Fruit fly (Drosophila melanogaster) whole organism, embryonic: Measurements from ENCODE around the gene CG14511.

ENCODE experiments used
- Bgb ChIP-seq: fragments of 200-800 bp; sonication (Bioruptor generic); IDR thresholded peaks from 2 replicates; pipeline ENCODE4 v1.3.6; 2022; ENCODE audit warnings: missing biosample characterization, missing genetic modification characterization; ENCODE audit not compliant: partially characterized antibody
- CG10543 ChIP-seq: fragments of 200-800 bp; sonication (Bioruptor generic); optimal IDR thresholded peaks from 3 replicates; lab custom pipeline; 2017; ENCODE audit warnings: missing biosample characterization, mild to moderate bottlenecking, missing genetic modification characterization, moderate library complexity
- CG11696 ChIP-seq: fragments of 200-800 bp; sonication (Bioruptor generic); IDR thresholded peaks from 2 replicates; pipeline ENCODE4 v1.3.6; 2022; ENCODE audit warnings: missing biosample characterization, missing genetic modification characterization
- CG12769 ChIP-seq: fragments of 200-800 bp; sonication (Bioruptor generic); optimal IDR thresholded peaks from 2 replicates; lab custom pipeline; 2019; ENCODE audit warnings: missing biosample characterization, mild to moderate bottlenecking, missing genetic modification characterization, moderate library complexity
- CG13624 ChIP-seq: fragments of 200-800 bp; sonication (Bioruptor generic); optimal IDR thresholded peaks from 2 replicates; lab custom pipeline; 2016; ENCODE audit warnings: missing biosample characterization, missing genetic modification characterization
- CG15514 ChIP-seq: fragments of 200-800 bp; sonication (Bioruptor generic); optimal IDR thresholded peaks from 3 replicates; lab custom pipeline; 2017; ENCODE audit warnings: missing biosample characterization, missing genetic modification characterization, mild to moderate bottlenecking, moderate library complexity, missing genetic modification reagents
- CG16813 ChIP-seq: fragments of 200-800 bp; sonication (Bioruptor generic); IDR thresholded peaks from 3 replicates; pipeline ENCODE4 v1.3.6; 2022; ENCODE audit warnings: missing biosample characterization, missing genetic modification characterization; ENCODE audit not compliant: partially characterized antibody
- CG17359 ChIP-seq: fragments of 200-800 bp; sonication (Bioruptor generic); optimal IDR thresholded peaks from 3 replicates; lab custom pipeline; 2018; ENCODE audit warnings: missing biosample characterization, mild to moderate bottlenecking, missing genetic modification characterization, moderate library complexity
- CG18011 ChIP-seq: fragments of 200-800 bp; sonication (Bioruptor generic); optimal IDR thresholded peaks from 2 replicates; lab custom pipeline; 2017; ENCODE audit warnings: missing biosample characterization, missing genetic modification characterization, mild to moderate bottlenecking, moderate library complexity, missing genotype
- CG18599 ChIP-seq: fragments of 200-800 bp; sonication (Bioruptor generic); optimal IDR thresholded peaks from 3 replicates; lab custom pipeline; 2017; ENCODE audit warnings: missing biosample characterization, missing genetic modification characterization, mild to moderate bottlenecking, moderate library complexity, missing genetic modification reagents
- CG18764 ChIP-seq: fragments of 200-800 bp; sonication (Bioruptor generic); optimal IDR thresholded peaks from 3 replicates; lab custom pipeline; 2016; ENCODE audit warnings: missing biosample characterization, missing genetic modification characterization
- CG34376 ChIP-seq: fragments of 200-800 bp; sonication (Bioruptor generic); optimal IDR thresholded peaks from 2 replicates; lab custom pipeline; 2018; ENCODE audit warnings: missing biosample characterization, mild to moderate bottlenecking, missing genetic modification characterization
- CG7372 ChIP-seq: fragments of 200-800 bp; sonication (Bioruptor generic); IDR thresholded peaks from 2 replicates; pipeline ENCODE4 v1.3.6; 2022; ENCODE audit warnings: missing biosample characterization, missing genetic modification characterization
- CG9437 ChIP-seq: fragments of 200-800 bp; sonication (Bioruptor generic); optimal IDR thresholded peaks from 2 replicates; lab custom pipeline; 2018; ENCODE audit warnings: missing biosample characterization, mild to moderate bottlenecking, missing genetic modification characterization
- CHES-1-like ChIP-seq: fragments of 200-800 bp; sonication (Bioruptor generic); optimal IDR thresholded peaks from 2 replicates; lab custom pipeline; 2016; ENCODE audit warnings: missing biosample characterization, missing genetic modification characterization
- D19B ChIP-seq: fragments of 200-800 bp; sonication (Bioruptor generic); optimal IDR thresholded peaks from 2 replicates; lab custom pipeline; 2017; ENCODE audit warnings: missing biosample characterization, mild to moderate bottlenecking, missing genetic modification characterization
- Doc3 ChIP-seq: fragments of 200-800 bp; sonication (Bioruptor generic); IDR thresholded peaks from 3 replicates; pipeline ENCODE4 v1.3.6; 2022; ENCODE audit warnings: missing biosample characterization, missing genetic modification characterization; ENCODE audit not compliant: partially characterized antibody
- Elba2 ChIP-seq: fragments of 200-800 bp; sonication (Bioruptor generic); optimal IDR thresholded peaks from 3 replicates; lab custom pipeline; 2016; ENCODE audit warnings: missing biosample characterization, missing genetic modification characterization
- Fer1 ChIP-seq: fragments of 200-800 bp; sonication (Bioruptor generic); optimal IDR thresholded peaks from 2 replicates; lab custom pipeline; 2017; ENCODE audit warnings: missing biosample characterization, mild to moderate bottlenecking, missing genetic modification characterization
- Gsc ChIP-seq: fragments of 200-800 bp; sonication (Bioruptor generic); IDR thresholded peaks from 2 replicates; pipeline ENCODE4 v1.3.6; 2022; ENCODE audit warnings: missing biosample characterization, missing genetic modification characterization
- HLH4C ChIP-seq: fragments of 200-800 bp; sonication (Bioruptor generic); IDR thresholded peaks from 3 replicates; pipeline ENCODE4 v1.3.6; 2022; ENCODE audit warnings: missing biosample characterization, missing genetic modification characterization; ENCODE audit not compliant: partially characterized antibody
- Hey ChIP-seq: fragments of 200-800 bp; sonication (Bioruptor generic); optimal IDR thresholded peaks from 3 replicates; lab custom pipeline; 2018; ENCODE audit warnings: missing biosample characterization, mild to moderate bottlenecking, missing genetic modification characterization
- HmgZ ChIP-seq: fragments of 200-800 bp; sonication (Bioruptor generic); optimal IDR thresholded peaks from 2 replicates; lab custom pipeline; 2018; ENCODE audit warnings: missing biosample characterization, mild to moderate bottlenecking, missing genetic modification characterization
- Jarid2 ChIP-seq: fragments of 200-800 bp; sonication (Bioruptor generic); optimal IDR thresholded peaks from 3 replicates; lab custom pipeline; 2017; ENCODE audit warnings: mild to moderate bottlenecking, missing biosample characterization, missing genetic modification reagents, missing genetic modification characterization
- Lhr ChIP-seq: fragments of 200-800 bp; sonication (Bioruptor generic); optimal IDR thresholded peaks from 3 replicates; lab custom pipeline; 2017; ENCODE audit warnings: mild to moderate bottlenecking, missing biosample characterization, missing genetic modification reagents, missing genetic modification characterization
- Oaz ChIP-seq: fragments of 200-800 bp; sonication (Bioruptor generic); IDR thresholded peaks from 2 replicates; pipeline ENCODE4 v1.3.6; 2022; ENCODE audit warnings: missing biosample characterization, missing genetic modification characterization
- Vsx1 ChIP-seq: fragments of 200-800 bp; sonication (Bioruptor generic); optimal IDR thresholded peaks from 2 replicates; lab custom pipeline; 2017; ENCODE audit warnings: missing biosample characterization, mild to moderate bottlenecking, missing genetic modification characterization, missing genetic modification reagents
- aop ChIP-seq: fragments of 200-800 bp; sonication (Bioruptor generic); IDR thresholded peaks from 2 replicates; pipeline ENCODE4 v1.3.6; 2022; ENCODE audit warnings: missing biosample characterization, missing genetic modification characterization
- exex ChIP-seq: fragments of 200-800 bp; sonication (Bioruptor generic); optimal IDR thresholded peaks from 4 replicates; lab custom pipeline; 2018; ENCODE audit warnings: missing biosample characterization, mild to moderate bottlenecking, missing genetic modification characterization, moderate library complexity
- fru ChIP-seq: fragments of >200 bp; optimal IDR thresholded peaks from 2 replicates; lab custom pipeline; 2017
- gcm ChIP-seq: fragments of 200-800 bp; sonication (Bioruptor generic); optimal IDR thresholded peaks from 2 replicates; lab custom pipeline; 2019; ENCODE audit warnings: missing biosample characterization, mild to moderate bottlenecking, missing genetic modification characterization, moderate library complexity
- grau ChIP-seq: fragments of 200-800 bp; optimal IDR thresholded peaks from 3 replicates; lab custom pipeline; 2019; ENCODE audit warnings: missing biosample characterization, mild to moderate bottlenecking, missing genetic modification characterization, moderate library complexity
- ham ChIP-seq: fragments of 200-800 bp; sonication (Bioruptor generic); IDR thresholded peaks from 2 replicates; pipeline ENCODE4 v1.3.6; 2022; ENCODE audit warnings: missing biosample characterization, missing genetic modification characterization
- kni ChIP-seq: fragments of 200-800 bp; sonication (Bioruptor generic); optimal IDR thresholded peaks from 3 replicates; lab custom pipeline; 2017; ENCODE audit warnings: mild to moderate bottlenecking, missing biosample characterization, missing genetic modification reagents, missing genetic modification characterization
- lab ChIP-seq: fragments of 200-800 bp; sonication (Bioruptor generic); optimal IDR thresholded peaks from 3 replicates; lab custom pipeline; 2017; ENCODE audit warnings: missing biosample characterization, missing genetic modification characterization, mild to moderate bottlenecking, moderate library complexity, missing genetic modification reagents
- lola ChIP-seq, 3 experiments: fragments of >200 bp in 2 of 3; fragments of 200-800 bp in 1 of 3; sonication (Bioruptor generic) in 1 of 3; optimal IDR thresholded peaks; 2 replicates each; lab custom pipeline; 2017 to 2019; ENCODE audit warnings: missing biosample characterization in 3 of 3, missing genetic modification characterization in 3 of 3, mild to moderate bottlenecking in 1 of 3, moderate library complexity in 1 of 3
- luna ChIP-seq: fragments of 200-800 bp; sonication (Bioruptor generic); optimal IDR thresholded peaks from 2 replicates; lab custom pipeline; 2016; ENCODE audit warnings: missing biosample characterization, missing genetic modification characterization
- mirr ChIP-seq: fragments of 200-800 bp; sonication (Bioruptor generic); optimal IDR thresholded peaks from 3 replicates; lab custom pipeline; 2018; ENCODE audit warnings: missing biosample characterization, mild to moderate bottlenecking, missing genetic modification characterization
- nerfin-1 ChIP-seq: fragments of 200-800 bp; sonication (Bioruptor generic); optimal IDR thresholded peaks from 3 replicates; lab custom pipeline; 2019; ENCODE audit warnings: missing biosample characterization, mild to moderate bottlenecking, missing genetic modification characterization, moderate library complexity
- otp ChIP-seq: fragments of 200-800 bp; sonication (Bioruptor generic); IDR thresholded peaks from 3 replicates; pipeline ENCODE4, ENCODE4 v1.3.6; 2022; ENCODE audit warnings: missing biosample characterization, missing genetic modification characterization
- pb ChIP-seq: fragments of 200-800 bp; sonication (Bioruptor generic); optimal IDR thresholded peaks from 3 replicates; lab custom pipeline; 2016; ENCODE audit warnings: missing biosample characterization, missing genetic modification characterization
- sens-2 ChIP-seq: fragments of 200-800 bp; sonication (Bioruptor generic); IDR thresholded peaks from 2 replicates; pipeline ENCODE4 v1.3.6; 2022; ENCODE audit warnings: missing biosample characterization, missing genetic modification characterization
- slp2 ChIP-seq: fragments of 200-800 bp; sonication (Bioruptor generic); optimal IDR thresholded peaks from 2 replicates; lab custom pipeline; 2016; ENCODE audit warnings: missing biosample characterization, missing genetic modification characterization
- sug ChIP-seq: fragments of 200-800 bp; optimal IDR thresholded peaks from 2 replicates; lab custom pipeline; 2019; ENCODE audit warnings: missing biosample characterization, mild to moderate bottlenecking, missing genetic modification characterization, moderate library complexity
- unc-4 ChIP-seq: fragments of 200-800 bp; sonication (Bioruptor generic); IDR thresholded peaks from 2 replicates; pipeline ENCODE4 v1.3.6; 2022; ENCODE audit warnings: missing biosample characterization, missing genetic modification characterization; ENCODE audit not compliant: partially characterized antibody
- vnd ChIP-seq: fragments of 200-800 bp; sonication (Bioruptor generic); IDR thresholded peaks from 3 replicates; pipeline ENCODE4 v1.3.6; 2022; ENCODE audit warnings: missing biosample characterization, missing genetic modification characterization; ENCODE audit not compliant: partially characterized antibody

CG14511 gene

DNA sequence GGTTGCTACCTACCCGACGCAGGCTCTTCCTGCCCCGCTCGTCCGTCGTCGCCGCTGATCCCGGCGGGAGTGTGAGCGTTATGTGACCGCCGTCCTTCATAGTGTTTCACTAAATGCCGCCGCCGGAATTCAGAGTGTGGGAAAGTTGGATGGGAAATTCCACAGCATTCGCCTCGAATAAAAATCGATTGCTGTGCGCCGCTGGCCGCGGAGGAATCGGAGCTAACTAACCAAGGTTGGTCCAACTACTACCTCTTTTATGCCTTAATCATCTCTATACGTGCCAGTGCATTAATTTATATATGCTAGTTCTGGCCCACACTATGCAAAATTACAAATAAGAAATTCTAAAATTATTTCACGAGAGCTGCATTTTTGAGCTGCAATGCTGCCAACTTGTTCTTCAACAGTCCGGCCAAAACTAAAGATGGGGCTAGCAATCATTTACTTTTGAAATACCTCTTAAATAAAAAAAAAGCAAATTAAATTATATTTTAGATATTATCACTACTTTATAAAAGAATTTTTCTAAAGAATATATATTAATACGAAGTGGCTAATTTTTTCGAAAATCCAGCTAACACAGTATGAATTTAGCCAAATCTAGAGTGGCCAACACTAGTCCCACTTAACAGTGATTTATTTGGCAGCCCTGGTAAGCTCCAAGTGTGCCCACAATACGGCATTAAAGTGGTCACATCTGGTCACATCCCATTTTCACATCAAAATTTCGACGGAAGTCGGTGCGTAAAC lies 34.1 kb downstream of the CG14511 start, which contains the start of the genes alpha-Man-Ib and Pdhb (continued):
- TF ChIP-seq CG16813 (GFP tag; lab: Robert Waterston, UW) (0 out of 3 replicates have a peak, but pooled peaks have one; percentile 18), CHES-1-like (GFP tag; lab: Kevin White, UChicago) (peak; percentile 19), otp (GFP tag; lab: Robert Waterston, UW) (no peak; the same call in 2 of the 3 replicates), D19B (peak; percentile 50), CG11696 (no peak), pb (no peak), kni (GFP tag; lab: Kevin White, UChicago) (no peak), Bgb (GFP tag; lab: Robert Waterston, UW) (no peak), Fer1 (GFP tag; lab: Kevin White, UChicago) (peak; percentile 63), fru (no peak), CG9437 (GFP tag; lab: Kevin White, UChicago) (peak; percentile 80), Gsc (0 out of 2 replicates have a peak, but pooled peaks have one; percentile 49), CG18599 (GFP tag; lab: Kevin White, UChicago) (peak; percentile 80), lola (GFP tag; optimal IDR thresholded peaks at IDR 0.05; lab: Kevin White, UChicago) (peak in 1 of 3 experiments; percentile 77), Elba2 (peak; percentile 69), Oaz (GFP tag; lab: Robert Waterston, UW) (peak; percentile 59; the same call in 1 of the 2 replicates), Lhr (GFP tag; lab: Kevin White, UChicago) (no peak)

DNA sequence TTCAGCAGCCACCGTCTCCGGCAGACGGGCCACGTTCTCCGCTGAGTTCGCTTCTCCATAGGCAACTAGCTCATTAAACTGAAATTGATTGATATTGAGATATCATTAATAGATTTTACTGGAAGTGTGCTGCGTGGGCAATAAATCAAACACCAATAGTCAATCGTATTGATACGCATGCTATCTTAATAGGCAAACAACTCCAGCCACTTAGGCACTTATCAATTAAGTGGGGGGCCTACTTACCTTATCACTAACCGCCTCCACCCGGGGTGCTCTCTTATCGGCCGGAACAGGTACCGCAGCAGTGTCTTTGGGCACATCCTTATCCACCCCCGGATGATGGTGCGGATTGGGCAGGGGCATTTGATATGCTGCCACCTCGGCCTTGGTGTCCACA lies 34.9 kb downstream of the CG14511 start:
- TF ChIP-seq unc-4 (GFP tag; lab: Robert Waterston, UW): no peak
- TF ChIP-seq grau: no peak
- TF ChIP-seq HmgZ: peak; percentile 1
- no peak for TF ChIP-seq CG11696
- no peak for TF ChIP-seq CG15514 (GFP tag; lab: Kevin White, UChicago)
- no peak for TF ChIP-seq CG13624 (GFP tag; lab: Kevin White, UChicago)
- no peak for TF ChIP-seq CG18764
- TF ChIP-seq exex (tag; lab: Kevin White, UChicago): peak; percentile 100
- no peak for TF ChIP-seq aop
- no peak for TF ChIP-seq CG12769
- TF ChIP-seq Doc3: no peak
- TF ChIP-seq ham (GFP tag; lab: Robert Waterston, UW): no peak
- no peak for TF ChIP-seq CG18011 (GFP tag; lab: Kevin White, UChicago)
- TF ChIP-seq lab (GFP tag; lab: Kevin White, UChicago): peak; percentile 90
- TF ChIP-seq CG10543 (GFP tag; lab: Kevin White, UChicago): peak; percentile 38
- 0 out of 3 replicates have a peak, but pooled peaks have one; percentile 48 for TF ChIP-seq vnd (GFP tag; lab: Robert Waterston, UW)
- TF ChIP-seq sens-2: 0 out of 2 replicates have a peak, but pooled peaks have one; percentile 20
- no peak for TF ChIP-seq nerfin-1 (tag; lab: Kevin White, UChicago)
- TF ChIP-seq luna (GFP tag; lab: Kevin White, UChicago): no peak
- no peak for TF ChIP-seq CG7372 (GFP tag; lab: Robert Waterston, UW)
- TF ChIP-seq gcm (GFP tag; lab: Kevin White, UChicago): no peak
- peak; percentile 98 for TF ChIP-seq Hey (tag; lab: Kevin White, UChicago)
- no peak for TF ChIP-seq CG17359 (tag; lab: Kevin White, UChicago)
- TF ChIP-seq slp2: no peak
- TF ChIP-seq Vsx1 (GFP tag; lab: Kevin White, UChicago): peak; percentile 99
- TF ChIP-seq CG18599 (GFP tag; lab: Kevin White, UChicago): peak; percentile 74
- TF ChIP-seq HLH4C (GFP tag; lab: Robert Waterston, UW): no peak
- TF ChIP-seq otp (GFP tag; lab: Robert Waterston, UW): 0 out of 3 replicates have a peak, but pooled peaks have one; percentile 22
- TF ChIP-seq sug (tag; lab: Kevin White, UChicago): peak; percentile 99
- peak; percentile 70 for TF ChIP-seq CG34376 (GFP tag; lab: Kevin White, UChicago)
- TF ChIP-seq mirr (GFP tag; lab: Kevin White, UChicago): peak; percentile 97
- TF ChIP-seq Jarid2 (GFP tag; lab: Kevin White, UChicago): peak; percentile 29
